Worm (Caenorhabditis elegans): Measurements from ENCODE around the gene pisy-1.

The pisy-1 gene

DNA sequence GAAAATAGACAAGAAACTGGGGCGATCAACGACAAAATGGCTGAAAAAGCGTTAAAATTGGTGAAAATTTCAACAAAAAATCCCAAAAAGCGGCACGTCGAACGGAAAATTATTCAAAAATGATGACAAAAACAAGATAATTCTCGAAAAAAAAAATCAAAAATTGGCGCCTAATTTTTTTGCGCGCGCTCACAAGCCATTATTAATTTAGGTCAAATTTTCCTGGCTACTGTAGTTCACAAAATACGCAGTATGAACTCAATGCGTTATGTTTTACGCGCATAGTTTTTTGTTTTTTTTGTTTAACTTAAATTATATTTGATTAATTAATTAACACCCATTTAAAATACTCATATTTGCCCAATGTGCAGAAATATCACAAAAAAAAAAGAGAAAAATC, 1.2 kb upstream of the pisy-1 start (continued):
- TF ChIP-seq F33H1.4 (GFP tag; IDR thresholded peaks at IDR 0.05): peak; percentile 85
- TF ChIP-seq Y67H2A.10 (GFP tag; conservative IDR thresholded peaks at IDR 0.05): peak; percentile 69
- peak; percentile 95 for TF ChIP-seq D2030.7 (GFP tag; IDR thresholded peaks at IDR 0.05)
- TF ChIP-seq ekl-4 (GFP tag; IDR thresholded peaks at IDR 0.05): peak; percentile 61
- peak; percentile 95 for TF ChIP-seq lsl-1 (GFP tag; optimal IDR thresholded peaks at IDR 0.05)
- TF ChIP-seq hmg-1.2 (GFP tag; IDR thresholded peaks at IDR 0.05): peak; percentile 56; the same call in 1 of the 2 replicates
- TF ChIP-seq C17E4.6 (GFP tag; IDR thresholded peaks at IDR 0.05): peak; percentile 58; the same call in 1 of the 2 replicates
- no peak for TF ChIP-seq ceh-79 (tag; optimal IDR thresholded peaks at IDR 0.05)
- TF ChIP-seq F57A8.1 (GFP tag; optimal IDR thresholded peaks at IDR 0.05): no peak
- peak; percentile 91 for TF ChIP-seq Y95B8A.8 (GFP tag; IDR thresholded peaks at IDR 0.05)
- TF ChIP-seq lir-1 (GFP tag; conservative IDR thresholded peaks at IDR 0.05): 0 out of 2 replicates have a peak, but pooled peaks have one; percentile 49
- TF ChIP-seq F52B5.7 (tag; optimal IDR thresholded peaks at IDR 0.05): no peak
- peak; percentile 60; the same call in 1 of the 2 replicates for TF ChIP-seq Y53G8AR.9 (GFP tag; conservative IDR thresholded peaks at IDR 0.05)
- TF ChIP-seq hrde-1 (tag; optimal IDR thresholded peaks at IDR 0.05; ENCODE audit: borderline replicate concordance): peak; percentile 37
- peak; percentile 94 for TF ChIP-seq xnd-1 (tag; optimal IDR thresholded peaks at IDR 0.05)
- TF ChIP-seq Y53F4B.3 (GFP tag; IDR thresholded peaks at IDR 0.05): peak; percentile 29; the same call in 1 of the 2 replicates
- TF ChIP-seq aptf-2 (GFP tag; conservative IDR thresholded peaks at IDR 0.05): 0 out of 2 replicates have a peak, but pooled peaks have one; percentile 50
- peak; percentile 58 for TF ChIP-seq dox-1 (GFP tag; IDR thresholded peaks at IDR 0.05)
- peak; percentile 98 for TF ChIP-seq madf-6 (GFP tag; IDR thresholded peaks at IDR 0.05)
- TF ChIP-seq lin-54 (GFP tag; optimal IDR thresholded peaks at IDR 0.05): peak; percentile 81
- peak; percentile 83; the same call in 1 of the 2 replicates for TF ChIP-seq madf-3 (GFP tag; IDR thresholded peaks at IDR 0.05)
- TF ChIP-seq snpc-3.4 (tag; optimal IDR thresholded peaks at IDR 0.05): peak; percentile 93
- no peak for TF ChIP-seq fkh-3 (tag; optimal IDR thresholded peaks at IDR 0.05)
- 0 out of 2 replicates have a peak, but pooled peaks have one; percentile 45 for TF ChIP-seq attf-6 (GFP tag; IDR thresholded peaks at IDR 0.05)
- TF ChIP-seq K11D2.4 (GFP tag; IDR thresholded peaks at IDR 0.05): no peak
- TF ChIP-seq B0336.3 (GFP tag; IDR thresholded peaks at IDR 0.05): 0 out of 2 replicates have a peak, but pooled peaks have one; percentile 18
- peak; percentile 93 for TF ChIP-seq dpl-1 (GFP tag; optimal IDR thresholded peaks at IDR 0.05)
- TF ChIP-seq lin-40 (tag; optimal IDR thresholded peaks at IDR 0.05): no peak
- peak in 2 of 3 experiments; percentile 12 to 66 for TF ChIP-seq lin-35 (GFP tag; optimal IDR thresholded peaks at IDR 0.05)
- peak; percentile 78 for TF ChIP-seq rcor-1 (GFP tag; IDR thresholded peaks at IDR 0.05)
- peak; percentile 97 for TF ChIP-seq hsf-1 (GFP tag; IDR thresholded peaks at IDR 0.05)
- TF ChIP-seq B0019.2 (GFP tag; conservative IDR thresholded peaks at IDR 0.05): peak; percentile 85
- TF ChIP-seq athp-1 (tag; optimal IDR thresholded peaks at IDR 0.05): peak; percentile 68
- peak; percentile 74 for TF ChIP-seq snpc-1.1 (tag; optimal IDR thresholded peaks at IDR 0.05; ENCODE audit: insufficient read depth)
- peak; percentile 58; the same call in 1 of the 2 replicates for TF ChIP-seq mcd-1 (GFP tag; IDR thresholded peaks at IDR 0.05)
- TF ChIP-seq snpc-4 (GFP tag; optimal IDR thresholded peaks at IDR 0.05): no peak
- TF ChIP-seq snpc-4 (tag; optimal IDR thresholded peaks at IDR 0.05): peak in 2 of 4 experiments; percentile 22 to 55
- peak; percentile 96 for TF ChIP-seq ceh-91 (GFP tag; IDR thresholded peaks at IDR 0.05)
- TF ChIP-seq snpc-1.3 (tag; optimal IDR thresholded peaks at IDR 0.05; ENCODE audit: insufficient read depth): peak; percentile 75
- TF ChIP-seq nhr-179 (tag; optimal IDR thresholded peaks at IDR 0.05): no peak
- peak; percentile 94 for TF ChIP-seq madf-8 (GFP tag; conservative IDR thresholded peaks at IDR 0.05)
- no peak for TF ChIP-seq ceh-58 (GFP tag; IDR thresholded peaks at IDR 0.05)
- no peak for TF ChIP-seq ztf-22 (GFP tag; optimal IDR thresholded peaks at IDR 0.05)
- TF ChIP-seq lsy-27 (tag; optimal IDR thresholded peaks at IDR 0.05; ENCODE audit: borderline replicate concordance, insufficient read depth): no peak

Measured in whole organism, young adult.